In the genomic region with DNA sequence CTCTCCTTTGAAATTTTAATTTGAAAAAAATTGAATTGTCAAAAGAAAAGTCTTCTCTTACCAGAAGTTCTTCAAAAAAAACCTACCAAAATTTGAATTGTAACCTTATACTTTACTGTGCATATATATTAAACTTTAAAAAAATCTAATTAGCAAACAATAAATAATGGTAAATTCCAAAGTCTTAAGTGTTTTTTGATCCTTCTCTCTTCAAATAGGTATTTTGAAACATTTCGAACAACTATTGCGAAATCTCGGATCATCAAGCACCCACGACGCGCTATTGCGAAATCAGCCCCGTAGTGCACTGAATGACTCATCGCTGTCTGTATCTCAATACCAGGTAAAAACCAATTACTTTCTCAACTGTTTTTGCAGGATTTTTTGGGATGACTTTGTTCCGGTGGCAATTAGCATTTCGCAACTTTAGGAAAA, we compare ENCODE assay signal across 4 worm cellular contexts.
TF ChIP-seq lines count a peak whose summit lies in the region.

No protein-coding gene starts in this region.

TF ChIP-seq in whole organism, L2 larva, 48 proteins besides CTCF, POLR2A, EP300 and RAD21 (continues in another document):
- TF ChIP-seq nhr-77 (tag; optimal IDR thresholded peaks at IDR 0.05; lab: Kevin White, UChicago) = peak; percentile 33
- TF ChIP-seq egl-27 (tag; optimal IDR thresholded peaks at IDR 0.05; lab: Kevin White, UChicago) = peak; percentile 39
- peak; percentile 65 for TF ChIP-seq ceh-82 (tag; optimal IDR thresholded peaks at IDR 0.05; lab: Kevin White, UChicago)
- no peak for TF ChIP-seq ZK546.5 (tag; optimal IDR thresholded peaks at IDR 0.05; lab: Kevin White, UChicago)
- peak; percentile 87 for TF ChIP-seq zag-1 (tag; optimal IDR thresholded peaks at IDR 0.05; lab: Kevin White, UChicago)
- TF ChIP-seq skn-1 (tag; optimal IDR thresholded peaks at IDR 0.05; lab: Kevin White, UChicago) = no peak
- TF ChIP-seq elt-3 (tag; optimal IDR thresholded peaks at IDR 0.05; lab: Kevin White, UChicago) = no peak
- TF ChIP-seq gmeb-1 (tag; optimal IDR thresholded peaks at IDR 0.05; lab: Kevin White, UChicago) = peak; percentile 37
- TF ChIP-seq nhr-237 (tag; optimal IDR thresholded peaks at IDR 0.05; lab: Kevin White, UChicago) = peak; percentile 5
- peak; percentile 35 to 58 for TF ChIP-seq lsy-2 (tag; optimal IDR thresholded peaks at IDR 0.05; lab: Kevin White, UChicago)
- no peak for TF ChIP-seq nhr-12 (tag; optimal IDR thresholded peaks at IDR 0.05; lab: Kevin White, UChicago)
- no peak for TF ChIP-seq ztf-11 (tag; optimal IDR thresholded peaks at IDR 0.05; lab: Kevin White, UChicago)
- TF ChIP-seq fos-1 (tag; optimal IDR thresholded peaks at IDR 0.05; lab: Kevin White, UChicago) = peak; percentile 88
- TF ChIP-seq ztf-4 (tag; optimal IDR thresholded peaks at IDR 0.05; lab: Kevin White, UChicago) = peak; percentile 70
- TF ChIP-seq blmp-1 (tag; optimal IDR thresholded peaks at IDR 0.05; lab: Kevin White, UChicago; ENCODE audit: insufficient read depth) = peak; percentile 5
- TF ChIP-seq unc-62 (GFP tag; optimal IDR thresholded peaks at IDR 0.05; lab: Kevin White, UChicago) = no peak
- TF ChIP-seq snpc-4 (tag; optimal IDR thresholded peaks at IDR 0.05; lab: Kevin White, UChicago) = no peak
- no peak for TF ChIP-seq nhr-10 (tag; optimal IDR thresholded peaks at IDR 0.05; lab: Kevin White, UChicago)
- TF ChIP-seq Y55F3AM.14 (GFP tag; optimal IDR thresholded peaks at IDR 0.05; lab: Kevin White, UChicago) = no peak
- TF ChIP-seq ztf-1 (GFP tag; conservative IDR thresholded peaks at IDR 0.05; lab: Robert Waterston, UW) = no peak
- peak; percentile 70 for TF ChIP-seq nhr-21 (tag; optimal IDR thresholded peaks at IDR 0.05; lab: Kevin White, UChicago)
- TF ChIP-seq F13H6.1 (tag; optimal IDR thresholded peaks at IDR 0.05; lab: Kevin White, UChicago) = no peak

TF ChIP-seq in whole organism, L4 larva, 104 proteins besides CTCF, POLR2A, EP300 and RAD21 (continues in another document):
- TF ChIP-seq Y5F2A.4 (GFP tag; optimal IDR thresholded peaks at IDR 0.05; lab: Kevin White, UChicago) (peak; percentile 44), sdz-12 (GFP tag; optimal IDR thresholded peaks at IDR 0.05; lab: Kevin White, UChicago) (no peak), mep-1 (tag; optimal IDR thresholded peaks at IDR 0.05; lab: Kevin White, UChicago) (peak; percentile 78), daf-16 (GFP tag; optimal IDR thresholded peaks at IDR 0.05; lab: Kevin White, UChicago) (no peak), daf-16 (tag; optimal IDR thresholded peaks at IDR 0.05; lab: Kevin White, UChicago) (peak; percentile 12), ZK546.5 (tag; optimal IDR thresholded peaks at IDR 0.05; lab: Kevin White, UChicago) (peak in 1 of 2 experiments; percentile 42), hif-1 (tag; optimal IDR thresholded peaks at IDR 0.05; lab: Kevin White, UChicago) (peak in 1 of 2 experiments; percentile 84), hmg-1.1 (GFP tag; IDR thresholded peaks at IDR 0.05; lab: Robert Waterston, UW) (peak; percentile 48), jun-1 (tag; optimal IDR thresholded peaks at IDR 0.05; lab: Kevin White, UChicago) (no peak), dpl-1 (GFP tag; optimal IDR thresholded peaks at IDR 0.05; lab: Kevin White, UChicago) (no peak), Y48G9A.11 (GFP tag; IDR thresholded peaks at IDR 0.05; lab: Robert Waterston, UW) (peak; percentile 67), R02D3.7 (tag; optimal IDR thresholded peaks at IDR 0.05; lab: Kevin White, UChicago) (peak; percentile 40), hlh-11 (tag; optimal IDR thresholded peaks at IDR 0.05; lab: Kevin White, UChicago) (peak; percentile 52), dmd-9 (GFP tag; IDR thresholded peaks at IDR 0.05; lab: Robert Waterston, UW) (peak; percentile 55; the same call in 1 of the 2 replicates), fkh-10 (GFP tag; optimal IDR thresholded peaks at IDR 0.05; lab: Kevin White, UChicago) (no peak), unc-62 (GFP tag; optimal IDR thresholded peaks at IDR 0.05 in 1 of 2; lab: Kevin White, UChicago) (peak in 1 of 2 experiments; percentile 95), unc-62 (tag; optimal IDR thresholded peaks at IDR 0.05; lab: Kevin White, UChicago) (no peak), daf-19 (GFP tag; conservative IDR thresholded peaks at IDR 0.05; lab: Robert Waterston, UW) (no peak), aha-1 (tag; lab: Kevin White, UChicago) (peak; percentile 99), madf-9 (GFP tag; conservative IDR thresholded peaks at IDR 0.05; lab: Robert Waterston, UW) (peak; percentile 77), snpc-1.2 (GFP tag; IDR thresholded peaks at IDR 0.05; lab: Robert Waterston, UW) (peak; percentile 85), nhr-42 (GFP tag; IDR thresholded peaks at IDR 0.05; lab: Robert Waterston, UW) (peak; percentile 83)

TF ChIP-seq in whole organism, late embryonic, 69 proteins besides CTCF, POLR2A, EP300 and RAD21:
- TF ChIP-seq fax-1 (tag; optimal IDR thresholded peaks at IDR 0.05; lab: Kevin White, UChicago) (no peak), T23F11.4 (GFP tag; optimal IDR thresholded peaks at IDR 0.05; lab: Kevin White, UChicago) (no peak), nhr-11 (tag; optimal IDR thresholded peaks at IDR 0.05; lab: Kevin White, UChicago) (no peak), ztf-16 (tag; optimal IDR thresholded peaks at IDR 0.05; lab: Kevin White, UChicago) (no peak), ceh-31 (tag; optimal IDR thresholded peaks at IDR 0.05; lab: Kevin White, UChicago) (no peak), ama-1 (optimal IDR thresholded peaks at IDR 0.05; lab: Kevin White, UChicago) (peak; percentile 80), ceh-30 (tag; optimal IDR thresholded peaks at IDR 0.05; lab: Kevin White, UChicago) (peak; percentile 9), pha-4 (tag; optimal IDR thresholded peaks at IDR 0.05; lab: Kevin White, UChicago) (no peak), zip-5 (tag; optimal IDR thresholded peaks at IDR 0.05; lab: Kevin White, UChicago) (no peak), fkh-6 (tag; optimal IDR thresholded peaks at IDR 0.05; lab: Kevin White, UChicago) (no peak), lin-11 (tag; optimal IDR thresholded peaks at IDR 0.05; lab: Kevin White, UChicago) (no peak), ahr-1 (tag; optimal IDR thresholded peaks at IDR 0.05; lab: Kevin White, UChicago) (peak; percentile 34), pat-9 (tag; optimal IDR thresholded peaks at IDR 0.05; lab: Kevin White, UChicago) (no peak), ceh-45 (GFP tag; IDR thresholded peaks at IDR 0.05; lab: Robert Waterston, UW) (0 out of 2 replicates have a peak, but pooled peaks have one; percentile 47), C38D4.7 (GFP tag; optimal IDR thresholded peaks at IDR 0.05; lab: Kevin White, UChicago) (no peak), K09A11.1 (tag; optimal IDR thresholded peaks at IDR 0.05; lab: Kevin White, UChicago; ENCODE audit: insufficient read depth) (no peak)

TF ChIP-seq in whole organism, mixed stage, embryonic, 35 proteins besides CTCF, POLR2A, EP300 and RAD21:
- TF ChIP-seq mep-1 (tag; optimal IDR thresholded peaks at IDR 0.05; lab: Kevin White, UChicago) = no peak
- peak; percentile 13 for TF ChIP-seq ces-1 (GFP tag; optimal IDR thresholded peaks at IDR 0.05; lab: Kevin White, UChicago)
- peak; percentile 52 for TF ChIP-seq nhr-237 (tag; optimal IDR thresholded peaks at IDR 0.05; lab: Kevin White, UChicago)
- TF ChIP-seq nhr-2 (tag; optimal IDR thresholded peaks at IDR 0.05; lab: Kevin White, UChicago) = peak; percentile 43
- no peak for TF ChIP-seq elt-1 (tag; optimal IDR thresholded peaks at IDR 0.05; lab: Kevin White, UChicago; ENCODE audit: borderline replicate concordance, insufficient read depth)
- TF ChIP-seq flh-1 (GFP tag; optimal IDR thresholded peaks at IDR 0.05; lab: Kevin White, UChicago) = no peak
- TF ChIP-seq lin-32 (GFP tag; optimal IDR thresholded peaks at IDR 0.05; lab: Kevin White, UChicago) = no peak
